Worm (Caenorhabditis elegans) whole organism, late embryonic: ENCODE results near the gene F22B5.4.

ENCODE experiments used
- F13H6.1 ChIP-seq: sonication (generic microtip); optimal IDR thresholded peaks from 2 replicates; lab custom pipeline; 2016; ENCODE audit warnings: missing genetic modification characterization, missing compliant biosample characterization
- ahr-1 ChIP-seq: sonication (generic microtip); optimal IDR thresholded peaks from 2 replicates; lab custom pipeline; 2016; ENCODE audit warnings: missing genetic modification characterization, missing compliant biosample characterization
- ceh-14 ChIP-seq: sonication (generic microtip); optimal IDR thresholded peaks from 2 replicates; lab custom pipeline; 2016; ENCODE audit warnings: missing genotype, missing genetic modification characterization, missing compliant biosample characterization
- ceh-19 ChIP-seq: fragments of 200-800 bp; sonication (Bioruptor generic); optimal IDR thresholded peaks from 2 replicates; lab custom pipeline; 2018; ENCODE audit warnings: mild to moderate bottlenecking, missing genetic modification characterization, missing compliant biosample characterization
- ceh-22 ChIP-seq: sonication (generic microtip); optimal IDR thresholded peaks from 2 replicates; lab custom pipeline; 2017; ENCODE audit warnings: missing biosample characterization, missing genetic modification characterization
- ceh-24 ChIP-seq: sonication (generic microtip); optimal IDR thresholded peaks from 2 replicates; lab custom pipeline; 2016; ENCODE audit warnings: mild to moderate bottlenecking, missing genetic modification characterization, missing compliant biosample characterization
- ceh-31 ChIP-seq: sonication (generic microtip); optimal IDR thresholded peaks from 2 replicates; lab custom pipeline; 2016; ENCODE audit warnings: missing genetic modification characterization, missing compliant biosample characterization
- ceh-34 ChIP-seq: sonication (generic microtip); optimal IDR thresholded peaks from 2 replicates; lab custom pipeline; 2016; ENCODE audit warnings: mild to moderate bottlenecking, missing genetic modification characterization, missing compliant biosample characterization
- che-1 ChIP-seq: sonication (generic microtip); optimal IDR thresholded peaks from 2 replicates; lab custom pipeline; 2016; ENCODE audit warnings: mild to moderate bottlenecking, missing genetic modification characterization, missing compliant biosample characterization
- ets-4 ChIP-seq: sonication (generic microtip); optimal IDR thresholded peaks from 2 replicates; lab custom pipeline; 2016; ENCODE audit warnings: missing genetic modification characterization, missing compliant biosample characterization
- eyg-1 ChIP-seq: sonication (generic microtip); optimal IDR thresholded peaks from 2 replicates; lab custom pipeline; 2016; ENCODE audit warnings: missing genotype, missing genetic modification characterization, missing compliant biosample characterization
- fkh-10 ChIP-seq: fragments of 150-350 bp; optimal IDR thresholded peaks from 2 replicates; lab custom pipeline; 2014; ENCODE audit warnings: missing biosample characterization, missing genetic modification reagents, missing genetic modification characterization
- fkh-6 ChIP-seq: sonication (generic microtip); optimal IDR thresholded peaks from 2 replicates; lab custom pipeline; 2016; ENCODE audit warnings: missing genetic modification characterization, missing compliant biosample characterization
- hlh-13 ChIP-seq: fragments of 200-800 bp; sonication (Bioruptor generic); optimal IDR thresholded peaks from 2 replicates; lab custom pipeline; 2018; ENCODE audit warnings: mild to moderate bottlenecking, missing genetic modification characterization, missing compliant biosample characterization
- hlh-15 ChIP-seq: sonication (generic microtip); optimal IDR thresholded peaks from 2 replicates; lab custom pipeline; 2016; ENCODE audit warnings: missing genetic modification characterization, missing compliant biosample characterization
- hlh-6 ChIP-seq: sonication (generic microtip); optimal IDR thresholded peaks from 2 replicates; lab custom pipeline; 2016; ENCODE audit warnings: missing genotype, missing genetic modification characterization, missing compliant biosample characterization
- mec-3 ChIP-seq: sonication (generic microtip); optimal IDR thresholded peaks from 2 replicates; lab custom pipeline; 2016; ENCODE audit warnings: borderline replicate concordance, missing genetic modification characterization, missing compliant biosample characterization
- nfya-1 ChIP-seq: sonication (generic microtip); optimal IDR thresholded peaks from 2 replicates; lab custom pipeline; 2017; ENCODE audit warnings: missing genetic modification characterization, mild to moderate bottlenecking, missing compliant biosample characterization, antibody characterized with exemption, moderate library complexity
- nhr-11 ChIP-seq: fragments of 150-350 bp; optimal IDR thresholded peaks from 2 replicates; lab custom pipeline; 2014; ENCODE audit warnings: missing biosample characterization, missing genetic modification characterization
- nhr-232 ChIP-seq: sonication (generic microtip); optimal IDR thresholded peaks from 2 replicates; lab custom pipeline; 2016; ENCODE audit warnings: missing genetic modification characterization, missing compliant biosample characterization
- npax-4 ChIP-seq: sonication (generic microtip); optimal IDR thresholded peaks from 2 replicates; lab custom pipeline; 2016; ENCODE audit warnings: missing genetic modification characterization, missing compliant biosample characterization
- pag-3 ChIP-seq: sonication (generic microtip); optimal IDR thresholded peaks from 2 replicates; lab custom pipeline; 2016; ENCODE audit warnings: missing compliant biosample characterization, missing genetic modification characterization, borderline replicate concordance
- pha-2 ChIP-seq: sonication (generic microtip); optimal IDR thresholded peaks from 2 replicates; lab custom pipeline; 2017; ENCODE audit warnings: mild to moderate bottlenecking, missing genetic modification characterization, missing compliant biosample characterization
- pha-4 ChIP-seq: fragments of 150-350 bp; optimal IDR thresholded peaks from 2 replicates; lab custom pipeline; 2018; ENCODE audit warnings: missing biosample characterization, missing genetic modification reagents, missing genetic modification characterization
- pqm-1 ChIP-seq: sonication (generic microtip); optimal IDR thresholded peaks from 2 replicates; lab custom pipeline; 2016; ENCODE audit warnings: missing genetic modification characterization, missing compliant biosample characterization
- pros-1 ChIP-seq: fragments of 150-350 bp; optimal IDR thresholded peaks from 2 replicates; lab custom pipeline; 2014; ENCODE audit warnings: missing biosample characterization, missing genetic modification reagents, missing genetic modification characterization
- rnt-1 ChIP-seq: sonication (generic microtip); optimal IDR thresholded peaks from 2 replicates; lab custom pipeline; 2016; ENCODE audit warnings: missing genetic modification characterization, missing compliant biosample characterization
- sox-2 ChIP-seq: fragments of 200-800 bp; sonication (Bioruptor generic); IDR thresholded peaks from 2 replicates; pipeline ENCODE4 v1.3.6; 2022; ENCODE audit warnings: missing genetic modification reagents, missing genetic modification characterization, missing compliant biosample characterization
- sox-4 ChIP-seq: sonication (generic microtip); optimal IDR thresholded peaks from 2 replicates; lab custom pipeline; 2017; ENCODE audit warnings: mild to moderate bottlenecking, missing genetic modification characterization, inconsistent platforms, missing compliant biosample characterization
- tbx-7 ChIP-seq: sonication (generic microtip); optimal IDR thresholded peaks from 2 replicates; lab custom pipeline; 2016; ENCODE audit warnings: missing genotype, missing genetic modification characterization, missing compliant biosample characterization
- unc-42 ChIP-seq: sonication (generic microtip); optimal IDR thresholded peaks from 2 replicates; lab custom pipeline; 2016; ENCODE audit warnings: missing genotype, missing genetic modification characterization, missing compliant biosample characterization
- unc-55 ChIP-seq: sonication (generic microtip); optimal IDR thresholded peaks from 2 replicates; lab custom pipeline; 2017; ENCODE audit warnings: missing biosample characterization, missing genetic modification reagents, missing genetic modification characterization
- unc-86 ChIP-seq: sonication (generic microtip); optimal IDR thresholded peaks from 2 replicates; lab custom pipeline; 2016; ENCODE audit warnings: missing genetic modification characterization, missing compliant biosample characterization
- zip-5 ChIP-seq: sonication (generic microtip); optimal IDR thresholded peaks from 2 replicates; lab custom pipeline; 2016; ENCODE audit warnings: missing genetic modification characterization, missing compliant biosample characterization

F22B5.4 gene

DNA sequence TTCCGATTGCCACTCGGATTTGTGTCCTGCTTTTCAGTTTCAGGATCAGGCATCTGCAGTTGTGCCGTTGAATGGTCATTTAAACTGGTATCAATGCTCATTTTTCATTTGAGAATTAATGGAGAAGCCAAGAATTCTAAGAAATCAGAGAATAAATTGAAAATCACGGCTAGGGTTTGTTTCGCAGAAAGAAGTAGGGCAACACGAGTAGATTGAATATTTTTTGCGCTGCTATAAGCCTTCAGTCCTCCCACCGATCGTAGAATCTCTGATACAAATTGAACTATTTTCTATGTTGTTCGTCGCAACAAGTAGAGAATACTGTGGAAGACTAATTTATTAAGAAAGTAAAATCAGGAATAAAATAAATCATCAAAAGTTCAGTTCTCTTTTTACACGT is 12.5 kb upstream of the F22B5.4 start, which contains the start of gene acp-3:
Gene acp-3 (minus strand): TSS at position 101 of the 400 bp plus-strand sequence.
- no peak for TF ChIP-seq ahr-1
- TF ChIP-seq fkh-6 (tag; lab: Kevin White, UChicago), result no peak
- TF ChIP-seq ceh-19, result no peak
- TF ChIP-seq sox-4 (tag; lab: Kevin White, UChicago), result no peak
- no peak for TF ChIP-seq pha-2 (tag; lab: Kevin White, UChicago)

DNA sequence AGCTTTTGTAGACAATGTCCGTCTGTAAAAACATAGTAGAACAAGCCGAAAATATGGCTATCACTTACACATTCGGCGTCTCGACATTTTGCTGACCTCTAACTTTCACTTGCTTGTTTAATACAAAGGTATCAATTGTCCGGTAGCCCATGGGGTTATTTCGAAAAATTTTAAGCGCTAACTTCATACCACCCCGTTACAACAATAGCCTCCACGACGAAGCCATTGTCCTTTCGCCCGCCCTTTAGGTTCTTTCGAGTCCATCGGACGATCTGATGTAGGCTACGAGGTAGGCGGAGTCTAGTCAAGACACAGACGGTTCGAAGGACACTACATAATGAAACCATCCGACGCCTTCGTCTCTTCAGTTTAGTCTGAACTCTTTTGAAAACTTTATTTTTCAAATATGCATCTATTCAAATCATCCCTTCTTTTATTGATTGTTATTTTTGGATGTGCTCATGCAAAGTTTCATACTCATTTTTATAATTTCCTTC is 10.7 kb upstream of the F22B5.4 start, which contains the start of gene lips-10:
Gene lips-10 (plus strand): TSS at position 378 of the 497 bp plus-strand sequence.
- TF ChIP-seq ceh-34 (no peak), ceh-31 (tag; lab: Kevin White, UChicago) (no peak), unc-55 (GFP tag; lab: Kevin White, UChicago) (no peak), hlh-13 (GFP tag; lab: Kevin White, UChicago) (no peak), ceh-22 (tag; lab: Kevin White, UChicago) (no peak), nfya-1 (tag; lab: Kevin White, UChicago) (no peak), nhr-11 (tag; lab: Kevin White, UChicago) (no peak), pag-3 (tag; lab: Kevin White, UChicago) (no peak), ets-4 (tag; lab: Kevin White, UChicago) (no peak), mec-3 (no peak)

DNA sequence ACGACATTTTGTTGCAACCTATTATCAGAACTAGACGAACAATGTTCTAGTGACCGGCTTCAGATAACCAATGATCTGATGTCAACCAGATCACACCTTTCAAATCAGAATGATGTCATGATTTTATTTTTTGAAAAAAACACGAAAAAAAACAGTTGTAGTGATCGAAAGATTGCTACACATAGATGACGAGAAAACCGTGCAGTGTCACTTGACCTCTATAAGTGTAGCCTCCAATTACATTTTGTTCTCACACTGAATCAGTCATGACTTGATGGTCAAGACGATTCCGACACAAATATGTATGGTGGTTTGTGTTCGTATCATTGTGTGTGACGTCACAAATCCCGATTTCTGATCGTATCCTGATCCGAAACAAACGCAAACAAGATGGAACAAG is 9.4 kb upstream of the F22B5.4 start:
- TF ChIP-seq F13H6.1 (tag; lab: Kevin White, UChicago) (no peak), hlh-6 (tag; lab: Kevin White, UChicago) (no peak), unc-42 (no peak), ets-4 (tag; lab: Kevin White, UChicago) (no peak), ceh-14 (no peak), pha-4 (tag; lab: Kevin White, UChicago) (no peak), fkh-10 (GFP tag; lab: Kevin White, UChicago) (no peak), pha-2 (tag; lab: Kevin White, UChicago) (no peak), ceh-31 (tag; lab: Kevin White, UChicago) (no peak), ceh-24 (tag; lab: Kevin White, UChicago) (no peak), eyg-1 (no peak), sox-2 (no peak), nfya-1 (tag; lab: Kevin White, UChicago) (no peak), hlh-15 (tag; lab: Kevin White, UChicago) (no peak), rnt-1 (tag; lab: Kevin White, UChicago) (no peak)

ce11 chrII:8440792-8441191 is 8.7 kb upstream of the F22B5.4 start:
- no peak for TF ChIP-seq fkh-6 (tag; lab: Kevin White, UChicago)
- no peak for TF ChIP-seq zip-5 (tag; lab: Kevin White, UChicago)
- TF ChIP-seq nfya-1 (tag; lab: Kevin White, UChicago), result no peak
- TF ChIP-seq npax-4 (tag; lab: Kevin White, UChicago), result no peak
- no peak for TF ChIP-seq nhr-232 (tag; lab: Kevin White, UChicago)
- TF ChIP-seq pros-1 (tag; lab: Kevin White, UChicago), result no peak
- TF ChIP-seq pqm-1 (tag; lab: Kevin White, UChicago), result no peak
- no peak for TF ChIP-seq che-1 (tag; lab: Kevin White, UChicago)
- TF ChIP-seq tbx-7 (tag; lab: Kevin White, UChicago), result no peak
- no peak for TF ChIP-seq rnt-1 (tag; lab: Kevin White, UChicago)
- no peak for TF ChIP-seq hlh-15 (tag; lab: Kevin White, UChicago)

ce11 chrII:8441519-8441918 is 8.0 kb upstream of the F22B5.4 start:
- no peak for TF ChIP-seq unc-86
